Worm (Caenorhabditis elegans) whole organism, dauer: Measurements from ENCODE around the gene lap-1.

Experiments used
- unc-62 ChIP-seq: sonication (generic microtip); optimal IDR thresholded peaks from 2 replicates; lab custom pipeline; 2017; ENCODE audit warnings: missing biosample characterization, missing genetic modification reagents, missing genetic modification characterization

lap-1 gene

DNA sequence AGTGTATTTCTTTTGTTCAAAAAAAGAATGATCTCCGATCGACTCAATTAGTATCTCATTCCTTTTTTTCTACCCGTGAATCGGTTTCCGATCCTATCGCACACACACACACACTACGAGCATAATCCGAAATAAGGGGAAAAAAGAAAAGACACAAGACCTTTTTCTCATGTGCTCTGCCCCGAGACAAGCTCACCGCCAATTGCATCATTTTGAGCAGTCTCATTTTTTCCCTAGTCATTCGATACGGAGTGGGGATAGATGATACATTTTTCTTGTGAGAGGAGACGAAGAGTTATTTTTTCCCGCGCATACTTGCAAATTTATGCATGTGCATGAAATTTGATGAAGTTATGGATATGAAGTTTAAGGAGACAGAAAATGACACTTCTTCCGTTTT, 9.4 kb downstream of the lap-1 start:
- TF ChIP-seq unc-62 (GFP tag; lab: Kevin White, UChicago), result no peak

DNA sequence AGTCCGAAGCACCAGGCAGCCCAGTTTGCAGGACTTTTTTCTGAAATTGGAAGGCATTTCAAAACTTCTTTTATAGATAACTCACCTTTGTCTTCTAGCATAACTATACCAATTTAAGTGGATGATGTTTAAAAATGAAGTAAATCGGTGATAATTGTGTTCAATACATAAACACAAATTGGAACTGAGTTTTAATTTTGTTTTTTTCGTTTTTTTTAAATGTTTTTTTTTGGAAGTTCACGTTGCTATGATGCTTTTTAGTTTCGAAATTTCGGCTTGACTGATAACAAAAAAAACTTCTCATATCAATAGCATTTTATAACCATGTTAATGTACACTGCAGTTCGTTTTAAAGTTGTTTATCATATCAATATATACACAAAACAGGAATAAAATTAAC, 12.2 kb downstream of the lap-1 start, which contains the start of gene ZK353.4:
TSS of gene ZK353.4 (minus strand) at position 101 of the 400 bp plus-strand sequence.
- no peak for TF ChIP-seq unc-62 (GFP tag; lab: Kevin White, UChicago)

DNA sequence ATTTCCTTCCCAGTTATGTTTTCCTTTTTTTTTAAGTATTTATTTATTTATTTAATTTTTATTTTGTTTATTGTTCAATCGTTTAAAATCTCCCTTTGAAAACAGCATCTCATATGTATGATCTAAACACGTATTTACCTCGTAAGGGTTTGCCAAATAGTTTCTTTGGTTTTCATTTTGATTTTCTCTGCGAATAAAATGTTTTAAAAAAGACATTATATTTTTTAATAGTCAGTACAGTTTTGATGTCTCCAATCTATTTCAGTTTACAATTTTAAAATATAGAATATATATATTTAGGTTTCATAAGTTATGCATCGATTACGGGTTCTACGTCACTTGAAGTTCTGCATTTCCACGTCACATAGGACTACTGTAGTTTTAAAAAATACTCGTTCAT, 21.1 kb downstream of the lap-1 start, which contains the start of gene R05D3.12:
TSS of gene R05D3.12 (plus strand) at position 301 of the 400 bp plus-strand sequence.
- TF ChIP-seq unc-62 (GFP tag; lab: Kevin White, UChicago), result no peak

DNA sequence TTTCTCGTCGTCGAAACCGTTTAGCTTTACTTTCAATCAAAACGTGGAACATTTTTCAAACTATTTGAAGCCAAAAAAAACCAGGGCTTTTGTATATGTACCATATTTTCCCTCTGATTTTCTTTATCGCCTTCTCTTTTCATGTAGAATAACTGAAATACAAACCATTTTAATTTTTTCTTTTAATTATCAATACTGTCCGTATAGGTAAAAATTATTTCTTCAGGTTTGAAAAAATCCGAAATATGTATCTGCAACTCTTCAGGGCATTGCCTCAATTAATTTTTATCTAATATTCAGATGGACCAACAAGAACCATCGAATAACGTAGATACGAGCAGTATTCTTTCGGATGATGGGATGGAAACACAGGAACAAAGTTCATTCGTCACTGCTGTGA, 26.7 kb downstream of the lap-1 start, which contains the start of gene met-2:
TSS of gene met-2 (plus strand) at position 301 of the 400 bp plus-strand sequence.
- no peak for TF ChIP-seq unc-62 (GFP tag; lab: Kevin White, UChicago)

DNA sequence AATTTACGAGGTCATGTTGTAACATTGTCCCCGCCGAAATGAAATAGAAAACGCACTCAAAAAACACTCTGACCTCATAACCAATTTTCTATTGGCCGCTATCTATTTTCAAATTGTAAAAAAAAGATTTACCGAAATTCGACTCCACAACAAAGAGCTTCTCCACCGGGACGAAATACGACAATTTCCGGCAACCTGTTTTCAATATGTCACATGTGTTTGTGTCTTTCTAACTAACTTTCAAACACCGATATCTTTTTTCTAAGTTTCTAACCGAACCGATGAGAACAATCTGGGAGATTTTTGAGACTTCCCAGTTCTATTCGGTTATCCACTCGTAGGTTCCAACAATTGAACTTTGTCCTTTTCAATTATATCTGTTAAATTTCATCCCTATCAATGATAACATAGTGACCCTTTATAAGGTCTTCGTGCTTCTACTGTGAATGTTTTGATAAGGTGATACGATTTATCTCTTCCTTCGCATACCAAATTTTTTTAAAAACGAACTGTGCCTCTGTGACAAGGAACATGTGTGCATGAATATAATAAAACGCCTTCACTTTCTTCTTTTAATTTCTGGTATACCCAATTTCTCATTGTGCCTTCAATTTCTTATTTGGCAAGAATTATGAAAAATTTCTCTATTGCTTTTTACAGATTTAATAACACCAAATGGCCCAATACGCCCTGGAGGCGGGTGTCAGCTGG, 30.0 kb downstream of the lap-1 start, which contains the start of gene lmbr-1:
TSS of gene lmbr-1 (plus strand) at position 661 of the 711 bp plus-strand sequence.
- TF ChIP-seq unc-62 (GFP tag; lab: Kevin White, UChicago), result no peak

DNA sequence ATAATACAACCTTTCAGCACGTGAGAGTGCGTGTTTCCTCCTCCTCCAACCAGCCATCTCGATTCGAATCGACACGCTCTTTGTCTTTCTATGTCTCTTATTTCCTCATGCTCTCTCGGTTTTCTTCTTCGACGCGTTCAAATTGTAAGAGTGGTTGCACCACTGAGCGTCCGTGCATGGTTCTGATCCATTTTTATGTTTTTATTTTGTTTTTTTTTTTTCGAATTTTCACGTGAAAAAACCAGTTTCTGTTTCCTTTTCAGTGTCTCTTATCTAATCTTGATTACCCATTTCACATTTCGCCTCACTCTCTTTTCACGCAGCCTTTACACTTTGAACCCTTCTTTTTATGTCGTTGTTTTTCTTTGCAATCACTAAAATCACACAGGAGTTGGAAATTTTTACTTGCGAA, 30.9 kb downstream of the lap-1 start:
- no peak for TF ChIP-seq unc-62 (GFP tag; lab: Kevin White, UChicago)

DNA sequence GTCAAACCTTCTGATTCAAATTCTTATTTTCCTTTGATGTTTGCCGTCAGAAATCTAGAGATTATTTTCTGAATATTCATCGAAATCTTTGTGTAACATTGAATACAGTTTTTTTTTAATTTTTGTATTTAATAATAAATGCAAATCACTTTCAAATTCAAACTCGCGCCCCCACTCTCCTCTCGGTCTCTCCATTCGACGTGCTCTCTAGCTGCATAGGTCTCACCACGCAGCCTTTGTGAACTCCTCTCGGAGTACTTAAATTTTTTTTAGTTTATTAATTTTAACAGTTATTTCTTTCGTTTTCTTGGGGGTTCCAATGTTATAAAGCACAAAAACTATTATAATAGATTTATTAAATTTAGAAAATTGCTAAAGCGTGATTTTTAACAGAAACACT, 31.5 kb downstream of the lap-1 start:
- no peak for TF ChIP-seq unc-62 (GFP tag; lab: Kevin White, UChicago)

DNA sequence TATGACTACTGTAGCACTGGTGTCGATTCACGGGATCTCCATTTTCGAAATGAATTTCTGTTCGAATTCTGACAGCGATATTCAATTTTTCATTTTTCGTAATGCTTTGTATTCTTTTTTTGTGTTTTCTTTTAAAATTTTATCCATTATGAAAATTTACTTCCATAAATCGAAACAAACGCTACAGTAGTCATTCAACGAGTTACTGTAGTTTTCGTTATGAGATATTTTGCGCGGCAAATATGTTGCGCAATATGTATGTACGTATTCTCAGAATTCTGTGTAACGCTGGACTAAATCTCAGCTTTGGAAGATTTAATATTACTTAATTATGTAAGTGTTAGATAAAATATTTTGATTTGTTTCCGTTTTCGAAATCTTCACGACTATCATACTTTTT, 32.6 kb downstream of the lap-1 start:
- TF ChIP-seq unc-62 (GFP tag; lab: Kevin White, UChicago), result no peak

DNA sequence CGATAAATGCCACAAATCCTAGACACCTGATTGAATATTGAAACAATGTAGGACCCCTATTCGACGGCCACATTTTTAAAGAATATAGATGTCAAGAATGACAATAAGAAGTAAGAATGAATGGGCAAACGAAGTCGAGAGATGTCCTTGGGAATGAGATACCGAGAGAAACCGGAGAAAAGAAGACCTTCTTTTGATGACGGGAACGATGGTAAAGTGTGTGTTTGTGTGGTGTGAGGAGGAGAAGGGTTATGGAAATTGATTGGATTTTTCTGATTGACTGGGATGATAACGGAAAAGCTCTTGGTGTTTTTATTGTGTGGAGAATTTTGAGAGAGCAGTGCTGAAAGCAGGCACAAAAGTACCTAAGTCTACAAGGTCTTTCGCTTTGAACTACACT, 33.1 kb downstream of the lap-1 start, which contains the start of gene R05D3.9:
TSS of gene R05D3.9 (minus strand) at position 101 of the 400 bp plus-strand sequence.
- TF ChIP-seq unc-62 (GFP tag; lab: Kevin White, UChicago), result no peak

DNA sequence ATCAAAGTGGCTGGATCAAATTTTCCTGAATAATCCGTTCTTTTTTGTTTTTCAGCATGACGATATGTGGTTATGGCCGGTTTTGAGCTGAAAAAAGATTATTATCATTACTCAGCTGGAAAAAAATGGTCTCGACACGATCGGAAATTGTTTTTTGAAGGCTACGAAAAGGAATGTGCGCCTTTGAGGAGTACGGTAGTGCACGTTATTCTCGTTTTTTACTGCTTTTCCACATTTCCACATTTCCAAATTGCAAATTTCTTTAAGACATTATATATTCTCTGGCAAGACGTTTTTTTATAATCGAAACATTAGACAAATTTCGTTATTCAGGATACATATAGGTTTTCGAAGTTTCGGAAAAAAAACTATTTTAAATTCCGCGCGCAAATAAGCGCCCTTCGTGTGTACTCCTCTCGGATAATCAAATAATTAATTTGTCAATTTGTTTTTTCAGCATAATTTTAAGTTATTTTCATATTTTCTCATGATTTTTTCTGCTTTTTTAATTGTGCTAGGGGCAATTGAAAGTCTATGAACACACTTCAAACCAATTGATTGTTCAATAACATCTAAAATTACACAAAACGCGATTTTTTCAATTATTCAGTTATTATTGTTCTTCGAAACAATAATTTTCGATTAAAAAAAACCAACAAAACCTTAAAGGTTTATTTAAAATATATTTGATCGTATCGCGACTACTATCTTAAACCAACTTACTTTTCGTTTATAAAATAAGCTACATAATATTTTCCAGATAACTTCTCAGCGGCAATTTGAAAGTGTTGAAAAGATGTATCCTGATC, 38.3 kb downstream of the lap-1 start, which contains the start of gene R05D3.3:
TSS of gene R05D3.3 (plus strand) at position 759 of the 809 bp plus-strand sequence.
- no peak for TF ChIP-seq unc-62 (GFP tag; lab: Kevin White, UChicago)

DNA sequence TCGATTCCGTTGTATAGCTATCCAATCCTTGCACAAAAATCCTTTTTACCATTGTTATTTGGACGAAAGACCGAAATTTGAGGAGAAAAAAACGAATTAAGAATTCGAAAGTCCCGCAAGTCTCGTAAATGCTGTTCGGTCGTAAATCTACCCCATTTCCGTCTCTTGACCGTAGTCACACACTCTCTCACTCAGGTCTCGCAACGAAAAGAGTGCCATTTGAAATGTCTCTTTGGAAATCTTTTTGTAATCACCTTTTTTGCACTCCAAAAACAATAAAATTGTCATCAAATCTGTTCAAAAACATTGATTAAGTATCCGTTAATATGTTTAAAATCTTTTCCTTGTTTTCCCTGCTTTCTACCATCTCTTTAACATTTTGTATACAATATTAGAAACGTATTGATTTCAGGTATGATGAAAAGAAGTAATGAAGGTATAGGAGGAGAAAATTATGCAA, 43.5 kb downstream of the lap-1 start, which contains the start of the genes R05D3.8 and rfp-1:
TSS of gene R05D3.8 (minus strand) at position 115 of the 460 bp plus-strand sequence.
TSS of gene rfp-1 (plus strand) at position 410 of the 460 bp plus-strand sequence.
- no peak for TF ChIP-seq unc-62 (GFP tag; lab: Kevin White, UChicago)

DNA sequence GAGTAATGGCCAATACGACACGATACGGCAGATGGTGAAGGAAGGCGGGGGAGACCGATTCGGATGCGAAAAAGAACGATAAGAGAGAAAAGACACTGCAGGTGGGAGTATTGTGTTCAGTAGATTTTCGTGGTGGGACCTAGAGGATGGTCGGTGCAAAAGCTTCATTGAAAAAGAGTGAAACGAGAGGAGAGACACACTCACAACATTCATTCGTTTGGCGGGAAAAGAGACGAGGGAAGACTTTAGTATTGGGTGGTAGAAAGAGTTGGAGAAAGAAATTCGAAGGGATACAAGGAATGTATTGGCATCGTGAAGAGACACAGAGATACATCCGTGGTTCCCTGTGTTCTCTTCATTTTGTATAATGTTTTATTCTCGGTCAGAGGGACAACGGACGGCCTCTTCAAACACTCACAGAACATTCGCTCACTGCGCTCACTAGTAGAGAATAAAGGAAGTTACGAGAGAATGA, 45.3 kb downstream of the lap-1 start:
- no peak for TF ChIP-seq unc-62 (GFP tag; lab: Kevin White, UChicago)

DNA sequence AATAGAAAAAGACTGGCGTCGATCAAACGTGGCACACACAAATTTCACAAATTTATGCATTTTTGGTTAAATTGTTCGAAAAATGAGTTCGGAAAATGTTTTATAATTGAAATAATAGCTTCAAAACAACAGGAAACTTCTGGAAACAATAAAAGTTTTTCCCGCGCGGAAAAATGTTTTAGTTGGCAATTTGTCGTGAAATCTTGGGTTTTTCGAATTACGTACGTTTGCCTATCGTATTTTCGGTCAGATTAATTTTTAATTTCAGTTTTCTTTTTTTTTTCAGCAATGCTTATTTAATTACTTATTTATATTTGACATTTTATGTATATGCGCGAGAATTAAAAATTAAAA, 46.3 kb downstream of the lap-1 start:
- no peak for TF ChIP-seq unc-62 (GFP tag; lab: Kevin White, UChicago)

DNA sequence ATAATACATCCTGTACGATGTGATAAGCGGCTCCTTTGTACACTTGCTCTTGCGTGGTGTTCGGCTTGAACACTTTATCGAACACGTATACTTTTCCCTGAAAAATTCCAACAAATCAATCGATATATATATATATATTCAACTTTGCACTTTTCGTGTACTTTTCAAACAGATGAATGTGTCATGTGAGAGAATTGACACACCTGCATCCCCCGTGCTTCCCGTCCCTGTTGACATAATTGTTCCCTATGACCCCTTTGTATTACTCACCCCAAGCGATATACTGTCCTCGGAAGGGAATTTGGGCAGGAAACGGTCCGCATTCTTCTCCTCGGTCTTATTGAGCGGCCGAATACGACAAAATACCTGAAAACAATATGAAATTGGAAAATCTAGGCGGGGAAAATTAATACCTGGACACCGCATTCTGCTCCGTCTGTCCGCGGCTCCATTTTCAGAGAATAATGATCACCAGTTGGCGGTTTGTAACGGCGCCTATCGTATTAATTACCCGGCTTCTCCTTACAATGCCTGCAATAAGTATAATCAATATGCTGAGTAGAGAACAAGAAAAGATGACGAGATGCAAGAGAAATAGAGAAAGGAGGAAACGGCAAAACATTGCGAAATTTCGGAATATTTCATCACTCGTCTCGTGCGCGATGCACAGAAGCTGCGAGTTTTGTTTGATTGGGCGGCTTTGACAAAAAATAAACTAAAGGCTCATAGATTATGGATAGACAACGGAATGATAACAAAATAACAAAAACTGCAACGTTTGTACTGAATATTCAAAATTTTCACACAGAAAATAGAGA, 46.9 kb downstream of the lap-1 start, which contains the start of gene unc-116:
TSS of gene unc-116 (minus strand) at position 531 of the 818 bp plus-strand sequence.
- no peak for TF ChIP-seq unc-62 (GFP tag; lab: Kevin White, UChicago)
